Fruit fly (Drosophila melanogaster): ENCODE measurements around the gene Sas10.

The Sas10 gene

dm6 chrX:5322459-5322883, 5.3 kb downstream of the Sas10 start, which contains the start of gene Rnp4F (continued):
- peak; percentile 81 for TF ChIP-seq Sin3A (optimal IDR thresholded peaks at IDR 0.05)
- peak; percentile 41 for TF ChIP-seq CG4820 (GFP tag; optimal IDR thresholded peaks at IDR 0.05)
- TF ChIP-seq lbe (GFP tag; optimal IDR thresholded peaks at IDR 0.05) = no peak
- no peak for TF ChIP-seq abd-A (tag; optimal IDR thresholded peaks at IDR 0.05)
- TF ChIP-seq exex (tag; optimal IDR thresholded peaks at IDR 0.05) = no peak
- no peak for TF ChIP-seq CG7271 (tag; optimal IDR thresholded peaks at IDR 0.05)
- peak; percentile 75 for TF ChIP-seq CG1024 (GFP tag; IDR thresholded peaks at IDR 0.05)
- TF ChIP-seq Ravus (GFP tag; IDR thresholded peaks at IDR 0.05) = no peak
- no peak for TF ChIP-seq da (GFP tag; optimal IDR thresholded peaks at IDR 0.05)
- no peak for TF ChIP-seq CG5180 (GFP tag; optimal IDR thresholded peaks at IDR 0.05)
- TF ChIP-seq CG3065 (GFP tag; optimal IDR thresholded peaks at IDR 0.05) = peak; percentile 26
- peak; percentile 80 for TF ChIP-seq Xbp1 (GFP tag; optimal IDR thresholded peaks at IDR 0.05)
- TF ChIP-seq CG18011 (GFP tag; optimal IDR thresholded peaks at IDR 0.05) = peak; percentile 48
- peak; percentile 65 for TF ChIP-seq Lhr (GFP tag; optimal IDR thresholded peaks at IDR 0.05)
- TF ChIP-seq Sry-β (GFP tag; optimal IDR thresholded peaks at IDR 0.05) = peak; percentile 27
- TF ChIP-seq CG7745 (tag; optimal IDR thresholded peaks at IDR 0.05) = no peak
- no peak for TF ChIP-seq en (GFP tag; optimal IDR thresholded peaks at IDR 0.05)
- TF ChIP-seq Elba2 (GFP tag; optimal IDR thresholded peaks at IDR 0.05) = peak; percentile 75
- no peak for TF ChIP-seq jing (GFP tag; optimal IDR thresholded peaks at IDR 0.05)
- no peak for TF ChIP-seq CG11695 (GFP tag; IDR thresholded peaks at IDR 0.05)
- TF ChIP-seq CG31388 (GFP tag; optimal IDR thresholded peaks at IDR 0.05) = no peak
- peak; percentile 87 for TF ChIP-seq CG33213 (GFP tag; optimal IDR thresholded peaks at IDR 0.05)
- no peak for TF ChIP-seq bigmax (GFP tag; optimal IDR thresholded peaks at IDR 0.05)
- no peak for TF ChIP-seq Lim3 (GFP tag; IDR thresholded peaks at IDR 0.05)
- peak; percentile 44 for TF ChIP-seq CG12744 (GFP tag; optimal IDR thresholded peaks at IDR 0.05)
- peak; percentile 85 for TF ChIP-seq MBD-R2 (GFP tag; IDR thresholded peaks at IDR 0.05)
- TF ChIP-seq H2.0 (GFP tag; IDR thresholded peaks at IDR 0.05) = peak; percentile 39; the same call in 1 of the 2 replicates
- peak; percentile 80 for TF ChIP-seq CG6791 (GFP tag; IDR thresholded peaks at IDR 0.05; ENCODE audit: partially characterized antibody)
- no peak for TF ChIP-seq chinmo (GFP tag; IDR thresholded peaks at IDR 0.05; ENCODE audit: partially characterized antibody)
- TF ChIP-seq tup (GFP tag; optimal IDR thresholded peaks at IDR 0.05) = peak; percentile 8
- TF ChIP-seq aop (GFP tag; IDR thresholded peaks at IDR 0.05) = no peak
- peak; percentile 60; the same call in 1 of the 2 replicates for TF ChIP-seq sna (GFP tag; IDR thresholded peaks at IDR 0.05; ENCODE audit: partially characterized antibody)
- TF ChIP-seq tll (GFP tag; optimal IDR thresholded peaks at IDR 0.05) = no peak
- peak; percentile 16 for TF ChIP-seq Fer2 (tag; optimal IDR thresholded peaks at IDR 0.05)
- peak; percentile 76 for TF ChIP-seq nom (GFP tag; optimal IDR thresholded peaks at IDR 0.05)
- no peak for TF ChIP-seq Hmr (GFP tag; optimal IDR thresholded peaks at IDR 0.05)
- no peak for TF ChIP-seq Spps (tag; optimal IDR thresholded peaks at IDR 0.05)
- TF ChIP-seq CG32532 (GFP tag; IDR thresholded peaks at IDR 0.05) = peak; percentile 72
- TF ChIP-seq D (optimal IDR thresholded peaks at IDR 0.05) = no peak
- TF ChIP-seq D (GFP tag; optimal IDR thresholded peaks at IDR 0.05) = no peak
- peak; percentile 91 for TF ChIP-seq BEAF-32 (GFP tag; optimal IDR thresholded peaks at IDR 0.05)
- peak; percentile 80; the same call in 2 of the 3 replicates for TF ChIP-seq CG11456 (GFP tag; IDR thresholded peaks at IDR 0.05)
- TF ChIP-seq CG8089 (GFP tag; optimal IDR thresholded peaks at IDR 0.05) = peak; percentile 58
- TF ChIP-seq CG10565 (GFP tag; optimal IDR thresholded peaks at IDR 0.05) = no peak
- no peak for TF ChIP-seq dmrt11E (tag; optimal IDR thresholded peaks at IDR 0.05)
- peak; percentile 68 for TF ChIP-seq az2 (GFP tag; optimal IDR thresholded peaks at IDR 0.05)
- peak; percentile 88 for TF ChIP-seq Opbp (GFP tag; IDR thresholded peaks at IDR 0.05; ENCODE audit: partially characterized antibody)
- TF ChIP-seq Dad (GFP tag; optimal IDR thresholded peaks at IDR 0.05) = peak; percentile 63
- TF ChIP-seq pita (GFP tag; optimal IDR thresholded peaks at IDR 0.05) = no peak
- peak; percentile 80 for TF ChIP-seq lilli (GFP tag; optimal IDR thresholded peaks at IDR 0.05)
- TF ChIP-seq tin (GFP tag; optimal IDR thresholded peaks at IDR 0.05) = peak; percentile 74

All from whole organism, embryonic.